Fruit fly (Drosophila melanogaster): ENCODE results near the gene LPCAT.
A peak's percentile ranks its signal among the peaks of the same experiment; 100 is the strongest.

LPCAT gene

DNA sequence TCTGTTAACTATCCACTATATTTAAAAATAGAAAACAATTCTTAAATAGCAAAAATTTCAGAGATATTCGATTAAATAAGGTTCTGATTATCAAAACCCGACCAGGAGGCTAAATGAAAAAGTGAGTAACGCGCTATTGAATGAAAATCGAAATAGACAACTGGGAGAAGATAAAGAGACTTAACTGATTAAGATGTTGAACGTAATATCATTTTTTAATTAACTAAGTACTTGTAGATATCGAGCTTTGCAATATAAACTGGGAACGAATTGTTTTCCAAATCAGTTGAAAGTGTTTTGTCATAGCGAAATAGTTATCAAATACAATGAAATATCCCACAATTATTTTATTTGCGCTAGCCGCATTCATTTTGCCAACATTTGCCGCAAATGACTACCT lies 46.3 kb downstream of the LPCAT start, which contains the start of gene CG34026:
CG34026 (plus strand) TSS at position 301 of the 400 bp plus-strand sequence.
- TF ChIP-seq CG12605 (GFP tag; IDR thresholded peaks at IDR 0.05) (no peak), Snoo (tag; optimal IDR thresholded peaks at IDR 0.05) (no peak), CG17806 (tag; optimal IDR thresholded peaks at IDR 0.05) (no peak), Ets98B (GFP tag; IDR thresholded peaks at IDR 0.05) (no peak), EcR (GFP tag; optimal IDR thresholded peaks at IDR 0.05) (no peak), CG15710 (tag; optimal IDR thresholded peaks at IDR 0.05) (no peak), Pif1B (GFP tag; optimal IDR thresholded peaks at IDR 0.05) (no peak), CG9948 (tag; optimal IDR thresholded peaks at IDR 0.05) (no peak), CG4496 (GFP tag; IDR thresholded peaks at IDR 0.05) (no peak), Pif1A (GFP tag; optimal IDR thresholded peaks at IDR 0.05) (no peak), CG8159 (tag; optimal IDR thresholded peaks at IDR 0.05) (no peak), CG34367 (tag; optimal IDR thresholded peaks at IDR 0.05) (no peak), CG32121 (GFP tag; IDR thresholded peaks at IDR 0.05) (no peak), fd96Ca (GFP tag; IDR thresholded peaks at IDR 0.05) (no peak), rn (GFP tag; IDR thresholded peaks at IDR 0.05) (no peak), gl (tag; optimal IDR thresholded peaks at IDR 0.05) (no peak), CG13204 (GFP tag; optimal IDR thresholded peaks at IDR 0.05) (no peak), CG10348 (GFP tag; IDR thresholded peaks at IDR 0.05) (no peak), CG8301 (tag; optimal IDR thresholded peaks at IDR 0.05) (no peak)

DNA sequence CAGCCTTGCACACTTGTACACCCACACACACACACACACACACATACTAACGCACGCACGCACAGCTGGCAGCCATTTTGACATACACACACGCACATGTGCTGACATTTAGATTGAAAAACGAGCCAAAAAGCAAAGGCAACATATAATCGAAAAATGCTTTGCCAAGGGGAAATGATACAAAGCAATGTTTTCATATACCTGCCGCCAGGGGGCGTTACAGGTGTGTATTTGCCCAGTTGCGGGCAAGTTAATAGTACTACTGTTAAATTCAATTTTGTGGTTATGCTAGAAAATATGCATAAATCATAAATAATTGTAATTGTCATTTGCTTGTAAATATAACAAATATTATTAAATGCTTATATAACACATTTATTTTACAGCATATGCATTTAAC lies 47.3 kb downstream of the LPCAT start:
- TF ChIP-seq Pif1B (GFP tag; optimal IDR thresholded peaks at IDR 0.05) (no peak), CG8159 (tag; optimal IDR thresholded peaks at IDR 0.05) (no peak), CG15710 (tag; optimal IDR thresholded peaks at IDR 0.05) (no peak), CG4496 (GFP tag; IDR thresholded peaks at IDR 0.05) (no peak), CG13204 (GFP tag; optimal IDR thresholded peaks at IDR 0.05) (no peak)

DNA sequence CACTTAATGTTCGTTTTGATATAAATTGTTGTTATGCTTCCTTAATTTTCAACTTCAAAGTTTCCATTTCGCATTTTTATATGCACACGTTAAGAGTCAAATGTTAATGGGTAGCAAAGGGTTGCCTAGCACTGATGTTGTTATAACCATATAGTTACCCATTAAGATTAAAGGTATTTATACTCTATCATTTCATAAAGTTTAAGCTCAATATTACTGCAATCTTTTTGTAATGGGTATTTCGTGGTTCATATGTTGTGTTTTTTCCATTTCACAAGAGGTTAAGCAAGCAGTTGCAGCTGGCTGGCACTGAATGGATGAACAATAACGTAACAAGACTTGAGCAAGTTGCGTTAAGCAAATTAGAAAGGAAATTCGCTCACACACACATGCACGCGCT lies 47.9 kb downstream of the LPCAT start:
- TF ChIP-seq CG8159 (tag; optimal IDR thresholded peaks at IDR 0.05) = peak; percentile 12
- no peak for TF ChIP-seq CG32121 (GFP tag; IDR thresholded peaks at IDR 0.05)
- peak; percentile 12 for TF ChIP-seq CG15710 (tag; optimal IDR thresholded peaks at IDR 0.05)

DNA sequence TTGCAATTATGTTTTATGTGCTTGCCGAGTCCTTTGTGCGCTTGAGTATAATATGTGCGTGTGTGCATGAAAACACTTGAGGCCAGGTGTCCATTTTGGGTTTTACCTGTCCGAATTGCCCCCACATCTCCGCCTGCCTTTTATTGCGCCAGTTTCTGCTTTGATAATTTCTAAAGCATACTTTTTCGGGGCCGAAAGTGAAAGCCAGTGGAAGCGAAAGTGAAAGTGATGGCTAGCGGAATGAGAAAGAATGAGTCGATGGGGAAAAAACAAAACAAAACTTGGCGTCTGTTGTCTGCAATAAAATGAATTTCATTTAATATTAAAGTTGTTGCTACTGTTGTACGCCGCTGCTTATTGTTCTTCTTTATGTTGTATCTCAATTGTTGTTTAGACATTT lies 56.2 kb downstream of the LPCAT start:
- TF ChIP-seq CG14655 (GFP tag; optimal IDR thresholded peaks at IDR 0.05) (no peak), D1 (tag; optimal IDR thresholded peaks at IDR 0.05) (no peak), CG12605 (GFP tag; IDR thresholded peaks at IDR 0.05) (no peak), CG4496 (GFP tag; IDR thresholded peaks at IDR 0.05) (no peak), rn (GFP tag; IDR thresholded peaks at IDR 0.05) (no peak), CG15710 (tag; optimal IDR thresholded peaks at IDR 0.05) (no peak), CG13204 (GFP tag; optimal IDR thresholded peaks at IDR 0.05) (no peak), CG8159 (tag; optimal IDR thresholded peaks at IDR 0.05) (no peak), CG32121 (GFP tag; IDR thresholded peaks at IDR 0.05) (no peak)
